Worm (Caenorhabditis elegans): ENCODE data around the gene M88.3.

Gene M88.3

DNA sequence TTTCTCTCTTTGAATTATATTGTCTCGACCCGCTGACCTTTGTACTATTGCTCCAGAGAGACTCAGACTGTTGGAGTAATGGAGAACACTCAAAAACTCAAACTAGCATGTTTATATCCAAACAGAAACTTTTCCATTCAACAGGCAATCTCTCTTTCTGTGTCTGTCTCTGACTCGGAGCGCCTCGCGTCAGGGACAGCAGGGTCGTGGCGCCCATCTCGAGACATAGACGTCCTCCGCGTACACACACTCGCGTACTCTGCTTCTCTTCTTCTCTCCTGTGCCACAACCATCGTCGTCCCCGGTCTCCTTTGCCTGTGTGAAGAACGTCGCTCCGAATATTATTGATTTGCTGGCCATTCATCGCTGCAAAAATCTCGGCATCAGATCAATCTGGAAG is 7.1 kb upstream of the M88.3 start (continued):
- TF ChIP-seq rbr-2 (tag; optimal IDR thresholded peaks at IDR 0.05) (peak; percentile 72), jun-1 (tag; optimal IDR thresholded peaks at IDR 0.05) (no peak), madf-5 (GFP tag; IDR thresholded peaks at IDR 0.05) (no peak), ztf-11 (tag; optimal IDR thresholded peaks at IDR 0.05) (no peak), Y75B8A.6 (GFP tag; IDR thresholded peaks at IDR 0.05) (no peak), nhr-42 (GFP tag; IDR thresholded peaks at IDR 0.05) (no peak), set-16 (GFP tag; IDR thresholded peaks at IDR 0.05) (peak; percentile 74), nhr-41 (GFP tag; IDR thresholded peaks at IDR 0.05) (peak; percentile 87; the same call in 1 of the 2 replicates), pqm-1 (tag; optimal IDR thresholded peaks at IDR 0.05) (peak; percentile 71), fkh-10 (GFP tag; optimal IDR thresholded peaks at IDR 0.05) (peak; percentile 31), nhr-77 (tag; optimal IDR thresholded peaks at IDR 0.05) (peak; percentile 83), egl-43 (GFP tag; IDR thresholded peaks at IDR 0.05) (peak; percentile 22; the same call in 1 of the 2 replicates), snpc-4 (tag; optimal IDR thresholded peaks at IDR 0.05) (no peak), unc-130 (GFP tag; optimal IDR thresholded peaks at IDR 0.05) (no peak), zag-1 (tag; optimal IDR thresholded peaks at IDR 0.05) (no peak), mdl-1 (tag; optimal IDR thresholded peaks at IDR 0.05) (peak; percentile 30 to 84), ZK337.2 (GFP tag; IDR thresholded peaks at IDR 0.05) (no peak), ces-1 (GFP tag; optimal IDR thresholded peaks at IDR 0.05) (no peak), nhr-48 (tag; optimal IDR thresholded peaks at IDR 0.05) (peak; percentile 62), F37D6.2 (tag; optimal IDR thresholded peaks at IDR 0.05) (peak; percentile 39), nhr-28 (tag; optimal IDR thresholded peaks at IDR 0.05) (peak; percentile 91), tra-1 (GFP tag; IDR thresholded peaks at IDR 0.05) (0 out of 2 replicates have a peak, but pooled peaks have one; percentile 34), ZK546.5 (tag; optimal IDR thresholded peaks at IDR 0.05) (no peak), dmd-8 (GFP tag; IDR thresholded peaks at IDR 0.05) (no peak), hlh-30 (tag; optimal IDR thresholded peaks at IDR 0.05; ENCODE audit: insufficient read depth) (peak; percentile 93), F44E2.7 (GFP tag; IDR thresholded peaks at IDR 0.05) (no peak), ctbp-1 (GFP tag; IDR thresholded peaks at IDR 0.05) (peak; percentile 65; the same call in 1 of the 2 replicates), nhr-76 (tag; optimal IDR thresholded peaks at IDR 0.05) (no peak), ceh-32 (tag; optimal IDR thresholded peaks at IDR 0.05; ENCODE audit: poor library complexity) (no peak), duxl-1 (tag; optimal IDR thresholded peaks at IDR 0.05; ENCODE audit: poor library complexity) (no peak), nhr-6 (tag; optimal IDR thresholded peaks at IDR 0.05) (peak; percentile 42), hif-1 (tag; optimal IDR thresholded peaks at IDR 0.05) (peak in 1 of 2 experiments; percentile 66), lin-29 (GFP tag; IDR thresholded peaks at IDR 0.05) (no peak), zip-2 (tag; optimal IDR thresholded peaks at IDR 0.05) (no peak), mxl-3 (GFP tag; optimal IDR thresholded peaks at IDR 0.05) (peak; percentile 92), R02D3.7 (tag; optimal IDR thresholded peaks at IDR 0.05) (no peak), mxl-2 (GFP tag; conservative IDR thresholded peaks at IDR 0.05) (no peak), aly-2 (tag; optimal IDR thresholded peaks at IDR 0.05) (no peak), skn-1 (tag; optimal IDR thresholded peaks at IDR 0.05) (no peak), lin-15B (tag; optimal IDR thresholded peaks at IDR 0.05) (no peak), lin-39 (tag; optimal IDR thresholded peaks at IDR 0.05) (no peak), php-3 (GFP tag; IDR thresholded peaks at IDR 0.05) (no peak; the same call in 1 of the 2 replicates), sdz-12 (GFP tag; optimal IDR thresholded peaks at IDR 0.05) (no peak), gei-8 (GFP tag; optimal IDR thresholded peaks at IDR 0.05) (no peak), zip-11 (GFP tag; IDR thresholded peaks at IDR 0.05) (no peak), D1046.2 (GFP tag; IDR thresholded peaks at IDR 0.05) (no peak), fos-1 (tag; optimal IDR thresholded peaks at IDR 0.05) (no peak), hlh-11 (tag; optimal IDR thresholded peaks at IDR 0.05) (peak; percentile 95), dve-1 (tag; optimal IDR thresholded peaks at IDR 0.05; ENCODE audit: insufficient read depth) (peak; percentile 86), T26A8.4 (GFP tag; IDR thresholded peaks at IDR 0.05) (peak; percentile 24; the same call in 1 of the 2 replicates)
